Worm (Caenorhabditis elegans) whole organism, late embryonic: ENCODE measurements around the gene nas-31.
A peak's percentile ranks its signal among the peaks of the same experiment; 100 is the strongest.

Source experiments
- C08G9.2 ChIP-seq: sonication (generic microtip); optimal IDR thresholded peaks from 2 replicates; lab custom pipeline; 2016; ENCODE audit warnings: mild to moderate bottlenecking, missing genetic modification characterization, moderate library complexity, missing compliant biosample characterization
- C38D4.7 ChIP-seq: fragments of 200-800 bp; sonication (Bioruptor generic); optimal IDR thresholded peaks from 2 replicates; lab custom pipeline; 2018; ENCODE audit warnings: mild to moderate bottlenecking, missing genetic modification characterization, moderate library complexity, missing compliant biosample characterization
- F13H6.1 ChIP-seq: sonication (generic microtip); optimal IDR thresholded peaks from 2 replicates; lab custom pipeline; 2016; ENCODE audit warnings: missing genetic modification characterization, missing compliant biosample characterization
- K02D7.2 ChIP-seq: sonication (generic microtip); optimal IDR thresholded peaks from 2 replicates; lab custom pipeline; 2017; ENCODE audit warnings: mild to moderate bottlenecking, missing genetic modification characterization, missing compliant biosample characterization
- K09A11.1 ChIP-seq: sonication (generic microtip); optimal IDR thresholded peaks from 2 replicates; lab custom pipeline; 2017; ENCODE audit warnings: antibody characterized with exemption, mild to moderate bottlenecking, missing genetic modification characterization, missing compliant biosample characterization; ENCODE audit not compliant: insufficient read depth
- T23F11.4 ChIP-seq: fragments of 200-800 bp; sonication (Bioruptor generic); optimal IDR thresholded peaks from 2 replicates; lab custom pipeline; 2018; ENCODE audit warnings: mild to moderate bottlenecking, missing genetic modification characterization, missing compliant biosample characterization
- ahr-1 ChIP-seq: sonication (generic microtip); optimal IDR thresholded peaks from 2 replicates; lab custom pipeline; 2016; ENCODE audit warnings: missing genetic modification characterization, missing compliant biosample characterization
- ama-1 ChIP-seq: fragments of 150-350 bp; optimal IDR thresholded peaks from 2 replicates; lab custom pipeline; 2014
- ceh-14 ChIP-seq: sonication (generic microtip); optimal IDR thresholded peaks from 2 replicates; lab custom pipeline; 2016; ENCODE audit warnings: missing genotype, missing genetic modification characterization, missing compliant biosample characterization
- ceh-2 ChIP-seq: sonication (generic microtip); optimal IDR thresholded peaks from 2 replicates; lab custom pipeline; 2016; ENCODE audit warnings: missing genotype, missing genetic modification characterization, missing compliant biosample characterization
- ceh-22 ChIP-seq: sonication (generic microtip); optimal IDR thresholded peaks from 2 replicates; lab custom pipeline; 2017; ENCODE audit warnings: missing biosample characterization, missing genetic modification characterization
- ceh-31 ChIP-seq: sonication (generic microtip); optimal IDR thresholded peaks from 2 replicates; lab custom pipeline; 2016; ENCODE audit warnings: missing genetic modification characterization, missing compliant biosample characterization
- ceh-34 ChIP-seq: sonication (generic microtip); optimal IDR thresholded peaks from 2 replicates; lab custom pipeline; 2016; ENCODE audit warnings: mild to moderate bottlenecking, missing genetic modification characterization, missing compliant biosample characterization
- ceh-6 ChIP-seq: fragments of 200-800 bp; sonication (Bioruptor generic); optimal IDR thresholded peaks from 2 replicates; lab custom pipeline; 2018; ENCODE audit warnings: mild to moderate bottlenecking, missing genetic modification characterization, missing compliant biosample characterization
- ceh-9 ChIP-seq: sonication (generic microtip); optimal IDR thresholded peaks from 2 replicates; lab custom pipeline; 2016; ENCODE audit warnings: mild to moderate bottlenecking, missing genetic modification characterization, inconsistent platforms, missing compliant biosample characterization
- che-1 ChIP-seq: sonication (generic microtip); optimal IDR thresholded peaks from 2 replicates; lab custom pipeline; 2016; ENCODE audit warnings: mild to moderate bottlenecking, missing genetic modification characterization, missing compliant biosample characterization
- dve-1 ChIP-seq: sonication (generic microtip); optimal IDR thresholded peaks from 2 replicates; lab custom pipeline; 2017; ENCODE audit warnings: antibody characterized with exemption, mild to moderate bottlenecking, missing genetic modification characterization, missing compliant biosample characterization
- ets-4 ChIP-seq: sonication (generic microtip); optimal IDR thresholded peaks from 2 replicates; lab custom pipeline; 2016; ENCODE audit warnings: missing genetic modification characterization, missing compliant biosample characterization
- eyg-1 ChIP-seq: sonication (generic microtip); optimal IDR thresholded peaks from 2 replicates; lab custom pipeline; 2016; ENCODE audit warnings: missing genotype, missing genetic modification characterization, missing compliant biosample characterization
- fkh-10 ChIP-seq: fragments of 150-350 bp; optimal IDR thresholded peaks from 2 replicates; lab custom pipeline; 2014; ENCODE audit warnings: missing biosample characterization, missing genetic modification reagents, missing genetic modification characterization
- fkh-6 ChIP-seq: sonication (generic microtip); optimal IDR thresholded peaks from 2 replicates; lab custom pipeline; 2016; ENCODE audit warnings: missing genetic modification characterization, missing compliant biosample characterization
- hlh-13 ChIP-seq: fragments of 200-800 bp; sonication (Bioruptor generic); optimal IDR thresholded peaks from 2 replicates; lab custom pipeline; 2018; ENCODE audit warnings: mild to moderate bottlenecking, missing genetic modification characterization, missing compliant biosample characterization
- hlh-15 ChIP-seq: sonication (generic microtip); optimal IDR thresholded peaks from 2 replicates; lab custom pipeline; 2016; ENCODE audit warnings: missing genetic modification characterization, missing compliant biosample characterization
- hlh-30 ChIP-seq: sonication (generic microtip); optimal IDR thresholded peaks from 2 replicates; lab custom pipeline; 2017; ENCODE audit warnings: antibody characterized with exemption, missing genetic modification characterization, missing compliant biosample characterization; ENCODE audit not compliant: insufficient read depth
- hlh-8 ChIP-seq: sonication (generic microtip); optimal IDR thresholded peaks from 2 replicates; lab custom pipeline; 2016; ENCODE audit warnings: missing genotype, missing genetic modification characterization, missing compliant biosample characterization
- nfya-1 ChIP-seq: sonication (generic microtip); optimal IDR thresholded peaks from 2 replicates; lab custom pipeline; 2017; ENCODE audit warnings: missing genetic modification characterization, mild to moderate bottlenecking, missing compliant biosample characterization, antibody characterized with exemption, moderate library complexity
- nhr-11 ChIP-seq: fragments of 150-350 bp; optimal IDR thresholded peaks from 2 replicates; lab custom pipeline; 2014; ENCODE audit warnings: missing biosample characterization, missing genetic modification characterization
- nhr-232 ChIP-seq: sonication (generic microtip); optimal IDR thresholded peaks from 2 replicates; lab custom pipeline; 2016; ENCODE audit warnings: missing genetic modification characterization, missing compliant biosample characterization
- npax-4 ChIP-seq: sonication (generic microtip); optimal IDR thresholded peaks from 2 replicates; lab custom pipeline; 2016; ENCODE audit warnings: missing genetic modification characterization, missing compliant biosample characterization
- pax-1 ChIP-seq: fragments of 150-350 bp; optimal IDR thresholded peaks from 2 replicates; lab custom pipeline; 2014; ENCODE audit warnings: missing biosample characterization, missing genetic modification characterization
- pha-2 ChIP-seq: sonication (generic microtip); optimal IDR thresholded peaks from 2 replicates; lab custom pipeline; 2017; ENCODE audit warnings: mild to moderate bottlenecking, missing genetic modification characterization, missing compliant biosample characterization
- pha-4 ChIP-seq: fragments of 150-350 bp; optimal IDR thresholded peaks from 2 replicates; lab custom pipeline; 2018; ENCODE audit warnings: missing biosample characterization, missing genetic modification reagents, missing genetic modification characterization
- pqm-1 ChIP-seq: sonication (generic microtip); optimal IDR thresholded peaks from 2 replicates; lab custom pipeline; 2016; ENCODE audit warnings: missing genetic modification characterization, missing compliant biosample characterization
- rnt-1 ChIP-seq: sonication (generic microtip); optimal IDR thresholded peaks from 2 replicates; lab custom pipeline; 2016; ENCODE audit warnings: missing genetic modification characterization, missing compliant biosample characterization
- sox-2 ChIP-seq: fragments of 200-800 bp; sonication (Bioruptor generic); IDR thresholded peaks from 2 replicates; pipeline ENCODE4 v1.3.6; 2022; ENCODE audit warnings: missing genetic modification reagents, missing genetic modification characterization, missing compliant biosample characterization
- sox-4 ChIP-seq: sonication (generic microtip); optimal IDR thresholded peaks from 2 replicates; lab custom pipeline; 2017; ENCODE audit warnings: mild to moderate bottlenecking, missing genetic modification characterization, inconsistent platforms, missing compliant biosample characterization
- tbx-2 ChIP-seq: sonication (generic microtip); optimal IDR thresholded peaks from 2 replicates; lab custom pipeline; 2016; ENCODE audit warnings: missing genetic modification characterization, missing compliant biosample characterization
- tbx-7 ChIP-seq: sonication (generic microtip); optimal IDR thresholded peaks from 2 replicates; lab custom pipeline; 2016; ENCODE audit warnings: missing genotype, missing genetic modification characterization, missing compliant biosample characterization
- ttx-3 ChIP-seq: sonication (generic microtip); optimal IDR thresholded peaks from 2 replicates; lab custom pipeline; 2016; ENCODE audit warnings: missing genetic modification reagents, missing genetic modification characterization, missing compliant biosample characterization
- unc-55 ChIP-seq: sonication (generic microtip); optimal IDR thresholded peaks from 2 replicates; lab custom pipeline; 2017; ENCODE audit warnings: missing biosample characterization, missing genetic modification reagents, missing genetic modification characterization
- zip-5 ChIP-seq: sonication (generic microtip); optimal IDR thresholded peaks from 2 replicates; lab custom pipeline; 2016; ENCODE audit warnings: missing genetic modification characterization, missing compliant biosample characterization
- ztf-16 ChIP-seq: sonication (generic microtip); optimal IDR thresholded peaks from 2 replicates; lab custom pipeline; 2017; ENCODE audit warnings: missing genetic modification characterization, missing compliant biosample characterization

The nas-31 gene

ce11 chrV:10902682-10903081 is 19.0 kb downstream of the nas-31 start, which contains the start of gene F32D8.8:
F32D8.8 (minus strand) TSS chrV:10902782.
- TF ChIP-seq pqm-1 (tag; lab: Kevin White, UChicago) (no peak), nhr-11 (tag; lab: Kevin White, UChicago) (no peak), dve-1 (no peak), hlh-13 (GFP tag; lab: Kevin White, UChicago) (no peak)

- TF ChIP-seq ztf-16, result no peak
- TF ChIP-seq ceh-31 (tag; lab: Kevin White, UChicago), result no peak
- no peak for TF ChIP-seq ama-1 (lab: Kevin White, UChicago)
- no peak for TF ChIP-seq ceh-9
- TF ChIP-seq unc-55 (GFP tag; lab: Kevin White, UChicago), result no peak
- TF ChIP-seq pha-4 (tag; lab: Kevin White, UChicago), result no peak
- TF ChIP-seq che-1 (tag; lab: Kevin White, UChicago), result no peak
- no peak for TF ChIP-seq tbx-2 (tag; lab: Kevin White, UChicago)
- no peak for TF ChIP-seq tbx-7 (tag; lab: Kevin White, UChicago)
- no peak for TF ChIP-seq fkh-10 (GFP tag; lab: Kevin White, UChicago)
- no peak for TF ChIP-seq pqm-1 (tag; lab: Kevin White, UChicago)
These were observed 20.5 kb downstream of the nas-31 start, which contains the start of gene spp-16 for ce11 chrV:10901125-10901524. spp-16 (minus strand) TSS chrV:10901303.

- TF ChIP-seq fkh-6 (tag; lab: Kevin White, UChicago), result no peak
- no peak for TF ChIP-seq pqm-1 (tag; lab: Kevin White, UChicago)
- no peak for TF ChIP-seq C08G9.2 (tag; lab: Kevin White, UChicago)
- no peak for TF ChIP-seq pax-1
- no peak for TF ChIP-seq C38D4.7 (GFP tag; lab: Kevin White, UChicago)
- no peak for TF ChIP-seq ets-4 (tag; lab: Kevin White, UChicago)
- TF ChIP-seq hlh-13 (GFP tag; lab: Kevin White, UChicago), result no peak
- TF ChIP-seq K09A11.1 (tag; lab: Kevin White, UChicago), result no peak
- no peak for TF ChIP-seq nhr-11 (tag; lab: Kevin White, UChicago)
- no peak for TF ChIP-seq ceh-2
- TF ChIP-seq ceh-22 (tag; lab: Kevin White, UChicago), result no peak
- TF ChIP-seq ceh-9, result no peak
- no peak for TF ChIP-seq tbx-2 (tag; lab: Kevin White, UChicago)
- TF ChIP-seq nfya-1 (tag; lab: Kevin White, UChicago), result no peak
- TF ChIP-seq, all 69 proteins: peak for 0
These were observed 23.0 kb downstream of the nas-31 start for ce11 chrV:10898629-10899028.

- no peak for TF ChIP-seq ceh-14 (tag; lab: Kevin White, UChicago)
- no peak for TF ChIP-seq nhr-232 (tag; lab: Kevin White, UChicago)
- TF ChIP-seq tbx-2 (tag; lab: Kevin White, UChicago), result no peak
- no peak for TF ChIP-seq ceh-34
- TF ChIP-seq ttx-3 (tag; lab: Kevin White, UChicago), result no peak
- no peak for TF ChIP-seq nhr-11 (tag; lab: Kevin White, UChicago)
- no peak for TF ChIP-seq pha-2 (tag; lab: Kevin White, UChicago)
- TF ChIP-seq hlh-30 (tag; lab: Kevin White, UChicago), result no peak
- TF ChIP-seq ahr-1, result no peak
- TF ChIP-seq zip-5 (tag; lab: Kevin White, UChicago), result no peak
- TF ChIP-seq C08G9.2 (tag; lab: Kevin White, UChicago), result no peak
- no peak for TF ChIP-seq unc-55 (GFP tag; lab: Kevin White, UChicago)
- TF ChIP-seq dve-1, result no peak
These were observed 23.5 kb downstream of the nas-31 start, which contains the start of gene F32D8.7 for ce11 chrV:10898107-10898506. F32D8.7 (plus strand) TSS chrV:10898435.

- peak; percentile 68 for TF ChIP-seq ztf-16
- TF ChIP-seq K02D7.2 (tag; lab: Kevin White, UChicago), result peak; percentile 21
- TF ChIP-seq ceh-6 (GFP tag; lab: Kevin White, UChicago), result peak; percentile 4
- TF ChIP-seq eyg-1 (tag; lab: Kevin White, UChicago), result peak; percentile 67
- TF ChIP-seq unc-55 (GFP tag; lab: Kevin White, UChicago), result peak; percentile 93
- TF ChIP-seq pqm-1 (tag; lab: Kevin White, UChicago), result peak; percentile 51
- peak; percentile 90 for TF ChIP-seq ceh-31 (tag; lab: Kevin White, UChicago)
- peak; percentile 89 for TF ChIP-seq ceh-34
- peak; percentile 52 for TF ChIP-seq sox-4 (tag; lab: Kevin White, UChicago)
- TF ChIP-seq T23F11.4 (GFP tag; lab: Kevin White, UChicago), result peak; percentile 21
- TF ChIP-seq sox-2 (GFP tag; lab: Robert Waterston, UW), result no peak; the same call in 1 of the 2 replicates
- peak; percentile 66 for TF ChIP-seq F13H6.1 (tag; lab: Kevin White, UChicago)
- no peak for TF ChIP-seq npax-4 (tag; lab: Kevin White, UChicago)
- peak; percentile 23 for TF ChIP-seq K09A11.1 (tag; lab: Kevin White, UChicago)
- peak; percentile 40 for TF ChIP-seq fkh-6 (tag; lab: Kevin White, UChicago)
- peak; percentile 53 for TF ChIP-seq hlh-8
- TF ChIP-seq zip-5 (tag; lab: Kevin White, UChicago), result peak; percentile 50
- peak; percentile 95 for TF ChIP-seq dve-1
- TF ChIP-seq rnt-1 (tag; lab: Kevin White, UChicago), result peak; percentile 85
- TF ChIP-seq tbx-7 (tag; lab: Kevin White, UChicago), result peak; percentile 26
- no peak for TF ChIP-seq nhr-232 (tag; lab: Kevin White, UChicago)
- TF ChIP-seq hlh-15 (tag; lab: Kevin White, UChicago), result no peak
- peak; percentile 7 for TF ChIP-seq nhr-11 (tag; lab: Kevin White, UChicago)
These were observed 24.5 kb downstream of the nas-31 start for ce11 chrV:10897172-10897571.
